Worm (Caenorhabditis elegans) whole organism, late embryonic: ENCODE measurements around the gene clc-33.

Experiments used
- C38D4.7 ChIP-seq: fragments of 200-800 bp; sonication (Bioruptor generic); optimal IDR thresholded peaks from 2 replicates; lab custom pipeline; 2018; ENCODE audit warnings: mild to moderate bottlenecking, missing genetic modification characterization, moderate library complexity, missing compliant biosample characterization
- ahr-1 ChIP-seq: sonication (generic microtip); optimal IDR thresholded peaks from 2 replicates; lab custom pipeline; 2016; ENCODE audit warnings: missing genetic modification characterization, missing compliant biosample characterization
- ama-1 ChIP-seq: fragments of 150-350 bp; optimal IDR thresholded peaks from 2 replicates; lab custom pipeline; 2014
- ceh-9 ChIP-seq: sonication (generic microtip); optimal IDR thresholded peaks from 2 replicates; lab custom pipeline; 2016; ENCODE audit warnings: mild to moderate bottlenecking, missing genetic modification characterization, inconsistent platforms, missing compliant biosample characterization
- elt-2 ChIP-seq: sonication (generic microtip); optimal IDR thresholded peaks from 2 replicates; lab custom pipeline; 2016; ENCODE audit warnings: missing genetic modification reagents, missing genetic modification characterization, missing compliant biosample characterization
- pha-4 ChIP-seq: fragments of 150-350 bp; optimal IDR thresholded peaks from 2 replicates; lab custom pipeline; 2018; ENCODE audit warnings: missing biosample characterization, missing genetic modification reagents, missing genetic modification characterization

ce11 chrII:843971-844370, 3.7 kb downstream of the clc-33 start, which contains the start of gene F28A10.4:
- no peak for TF ChIP-seq ama-1 (lab: Kevin White, UChicago)
- no peak for TF ChIP-seq C38D4.7 (GFP tag; lab: Kevin White, UChicago)
- TF ChIP-seq elt-2 (tag; lab: Kevin White, UChicago), result no peak
- TF ChIP-seq ahr-1 (tag; lab: Kevin White, UChicago), result no peak
- no peak for TF ChIP-seq ceh-9 (tag; lab: Kevin White, UChicago)
- TF ChIP-seq pha-4, result no peak
